Fruit fly (Drosophila melanogaster) whole organism, embryonic: ENCODE data around the gene apolpp.

Experiments
- BEAF-32 ChIP-seq: fragments of 200-800 bp; sonication (Bioruptor generic); optimal IDR thresholded peaks from 3 replicates; lab custom pipeline; 2017; ENCODE audit warnings: missing biosample characterization, missing genetic modification characterization, mild to moderate bottlenecking, moderate library complexity, missing genetic modification reagents
- CG1024 ChIP-seq: fragments of 200-800 bp; sonication (Bioruptor generic); IDR thresholded peaks from 2 replicates; pipeline ENCODE4 v1.3.6; 2022; ENCODE audit warnings: missing biosample characterization, missing genetic modification characterization
- CG10462 ChIP-seq: fragments of 200-800 bp; sonication (Bioruptor generic); optimal IDR thresholded peaks from 2 replicates; lab custom pipeline; 2016; ENCODE audit warnings: missing biosample characterization, missing genetic modification characterization
- CG12155 ChIP-seq: fragments of 200-800 bp; sonication (Bioruptor generic); optimal IDR thresholded peaks from 3 replicates; lab custom pipeline; 2016; ENCODE audit warnings: missing biosample characterization, missing genetic modification characterization
- CG12219 ChIP-seq: fragments of 200-800 bp; sonication (Bioruptor generic); optimal IDR thresholded peaks from 3 replicates; lab custom pipeline; 2018; ENCODE audit warnings: missing biosample characterization, mild to moderate bottlenecking, missing genetic modification characterization
- CG1603 ChIP-seq: fragments of 200-800 bp; sonication (Bioruptor generic); optimal IDR thresholded peaks from 2 replicates; lab custom pipeline; 2019; ENCODE audit warnings: missing biosample characterization, mild to moderate bottlenecking, missing genetic modification characterization, moderate library complexity
- CG16779 ChIP-seq: fragments of 200-800 bp; sonication (Bioruptor generic); IDR thresholded peaks from 2 replicates; pipeline ENCODE4 v1.3.6; 2022; ENCODE audit warnings: missing biosample characterization, missing genetic modification characterization
- CG18011 ChIP-seq: fragments of 200-800 bp; sonication (Bioruptor generic); optimal IDR thresholded peaks from 2 replicates; lab custom pipeline; 2017; ENCODE audit warnings: missing biosample characterization, missing genetic modification characterization, mild to moderate bottlenecking, moderate library complexity, missing genotype
- CG18476 ChIP-seq: fragments of 200-800 bp; sonication (Bioruptor generic); optimal IDR thresholded peaks from 2 replicates; lab custom pipeline; 2016; ENCODE audit warnings: missing biosample characterization, mild to moderate bottlenecking, missing genetic modification characterization
- CG32532 ChIP-seq: fragments of 200-800 bp; sonication (Bioruptor generic); IDR thresholded peaks from 2 replicates; pipeline ENCODE4 v1.3.6; 2022; ENCODE audit warnings: missing biosample characterization, missing genetic modification characterization
- CG3281 ChIP-seq: fragments of 200-800 bp; sonication (Bioruptor generic); optimal IDR thresholded peaks from 3 replicates; lab custom pipeline; 2017; ENCODE audit warnings: missing biosample characterization, mild to moderate bottlenecking, missing genetic modification characterization
- CG3726 ChIP-seq: fragments of 200-800 bp; sonication (Bioruptor generic); IDR thresholded peaks from 3 replicates; pipeline ENCODE4, ENCODE4 v1.3.6; 2022; ENCODE audit warnings: missing biosample characterization, missing genetic modification characterization
- CG6254 ChIP-seq: fragments of 200-800 bp; sonication (Bioruptor generic); optimal IDR thresholded peaks from 3 replicates; lab custom pipeline; 2017; ENCODE audit warnings: mild to moderate bottlenecking, missing biosample characterization, missing genetic modification reagents, missing genetic modification characterization
- CG7963 ChIP-seq: fragments of 200-800 bp; sonication (Bioruptor generic); IDR thresholded peaks from 3 replicates; pipeline ENCODE4 v1.3.6; 2022; ENCODE audit warnings: missing biosample characterization, missing genetic modification characterization; ENCODE audit not compliant: partially characterized antibody
- CG8924 ChIP-seq: fragments of 200-800 bp; optimal IDR thresholded peaks from 3 replicates; lab custom pipeline; 2019; ENCODE audit warnings: missing biosample characterization, mild to moderate bottlenecking, missing genetic modification characterization, moderate library complexity
- CG9932 ChIP-seq: fragments of 200-800 bp; sonication (Bioruptor generic); IDR thresholded peaks from 2 replicates; pipeline ENCODE4 v1.3.6; 2022; ENCODE audit warnings: missing biosample characterization, missing genetic modification characterization
- CkIIα-i1 ChIP-seq: fragments of 200-800 bp; sonication (Bioruptor generic); IDR thresholded peaks from 2 replicates; pipeline ENCODE4 v1.3.6; 2022; ENCODE audit warnings: missing biosample characterization, missing genetic modification characterization
- Dref ChIP-seq: fragments of 200-800 bp; sonication (Bioruptor generic); IDR thresholded peaks from 2 replicates; pipeline ENCODE4 v1.3.6; 2022; ENCODE audit warnings: missing biosample characterization, missing genetic modification characterization
- Drgx ChIP-seq: fragments of 200-800 bp; sonication (Bioruptor generic); IDR thresholded peaks from 2 replicates; pipeline ENCODE4 v1.3.6; 2022; ENCODE audit warnings: missing biosample characterization, missing genetic modification characterization
- GATAe ChIP-seq: fragments of 200-800 bp; sonication (Bioruptor generic); conservative IDR thresholded peaks from 2 replicates; pipeline ENCODE4 v1.3.6; 2022; ENCODE audit warnings: missing biosample characterization, missing genetic modification characterization
- Gsc ChIP-seq: fragments of 200-800 bp; sonication (Bioruptor generic); IDR thresholded peaks from 2 replicates; pipeline ENCODE4 v1.3.6; 2022; ENCODE audit warnings: missing biosample characterization, missing genetic modification characterization
- HHEX ChIP-seq: fragments of 200-800 bp; sonication (Bioruptor generic); optimal IDR thresholded peaks from 3 replicates; lab custom pipeline; 2017; ENCODE audit warnings: missing biosample characterization, mild to moderate bottlenecking, missing genetic modification characterization, missing genetic modification reagents
- HLH54F ChIP-seq: fragments of 200-800 bp; sonication (Bioruptor generic); optimal IDR thresholded peaks from 3 replicates; lab custom pipeline; 2016; ENCODE audit warnings: missing biosample characterization, missing genetic modification characterization
- Hand ChIP-seq: fragments of 200-800 bp; sonication (Bioruptor generic); optimal IDR thresholded peaks from 2 replicates; lab custom pipeline; 2017; ENCODE audit warnings: mild to moderate bottlenecking, missing biosample characterization, missing genetic modification reagents, missing genetic modification characterization
- Hr39 ChIP-seq: fragments of >200 bp; optimal IDR thresholded peaks from 2 replicates; lab custom pipeline; 2017
- NK7.1 ChIP-seq: fragments of 200-800 bp; sonication (Bioruptor generic); optimal IDR thresholded peaks from 3 replicates; lab custom pipeline; 2016; ENCODE audit warnings: missing biosample characterization, missing genetic modification characterization
- Sox100B ChIP-seq: fragments of 200-800 bp; sonication (Bioruptor generic); optimal IDR thresholded peaks from 3 replicates; lab custom pipeline; 2018; ENCODE audit warnings: missing biosample characterization, mild to moderate bottlenecking, missing genetic modification characterization
- Sox102F ChIP-seq: fragments of 200-800 bp; sonication (Bioruptor generic); optimal IDR thresholded peaks from 2 replicates; lab custom pipeline; 2018; ENCODE audit warnings: missing biosample characterization, mild to moderate bottlenecking, missing genetic modification characterization, moderate library complexity
- bigmax ChIP-seq: fragments of 200-800 bp; sonication (Bioruptor generic); optimal IDR thresholded peaks from 2 replicates; lab custom pipeline; 2018; ENCODE audit warnings: missing biosample characterization, mild to moderate bottlenecking, missing genetic modification characterization
- chif ChIP-seq, 2 experiments: fragments of 200-800 bp; sonication (Bioruptor generic); optimal IDR thresholded peaks; 3 replicates each; lab custom pipeline; 2016; ENCODE audit warnings: missing biosample characterization in 2 of 2, missing genetic modification characterization in 2 of 2
- chinmo ChIP-seq: fragments of 200-800 bp; sonication (Bioruptor generic); IDR thresholded peaks from 4 replicates; pipeline ENCODE4 v1.3.6; 2022; ENCODE audit warnings: missing biosample characterization, missing genetic modification characterization; ENCODE audit not compliant: partially characterized antibody
- dati ChIP-seq: fragments of 200-800 bp; sonication (Bioruptor generic); IDR thresholded peaks from 2 replicates; pipeline ENCODE4 v1.3.6; 2022; ENCODE audit warnings: missing biosample characterization, missing genetic modification characterization
- en ChIP-seq: fragments of 200-800 bp; sonication (Bioruptor generic); optimal IDR thresholded peaks from 2 replicates; lab custom pipeline; 2016; ENCODE audit warnings: missing biosample characterization, missing genetic modification characterization
- esg ChIP-seq: fragments of 200-800 bp; sonication (Bioruptor generic); conservative IDR thresholded peaks from 2 replicates; pipeline ENCODE4 v1.3.6; 2022; ENCODE audit warnings: missing biosample characterization, missing genetic modification characterization
- fd96Cb ChIP-seq: fragments of 200-800 bp; sonication (Bioruptor generic); optimal IDR thresholded peaks from 2 replicates; lab custom pipeline; 2018; ENCODE audit warnings: missing biosample characterization, mild to moderate bottlenecking, missing genetic modification characterization, moderate library complexity
- ftz-f1 ChIP-seq: fragments of 200-800 bp; sonication (Bioruptor generic); optimal IDR thresholded peaks from 2 replicates; lab custom pipeline; 2016; ENCODE audit warnings: missing biosample characterization, missing genetic modification characterization
- gce ChIP-seq: fragments of 200-800 bp; sonication (Bioruptor generic); IDR thresholded peaks from 3 replicates; pipeline ENCODE4 v1.3.6; 2022; ENCODE audit warnings: missing biosample characterization, missing genetic modification characterization
- gcm2 ChIP-seq: fragments of 200-800 bp; sonication (Bioruptor generic); optimal IDR thresholded peaks from 2 replicates; lab custom pipeline; 2016; ENCODE audit warnings: missing biosample characterization, missing genetic modification characterization
- gem ChIP-seq: fragments of 200-800 bp; sonication (Bioruptor generic); optimal IDR thresholded peaks from 2 replicates; lab custom pipeline; 2019; ENCODE audit warnings: missing biosample characterization, mild to moderate bottlenecking, missing genetic modification characterization, moderate library complexity
- gfzf ChIP-seq: fragments of 200-800 bp; sonication (Bioruptor generic); optimal IDR thresholded peaks from 2 replicates; lab custom pipeline; 2016; ENCODE audit warnings: missing biosample characterization, mild to moderate bottlenecking, missing genetic modification characterization, moderate library complexity
- hbn ChIP-seq: fragments of 200-800 bp; sonication (Bioruptor generic); IDR thresholded peaks from 2 replicates; pipeline ENCODE4 v1.3.6; 2022; ENCODE audit warnings: missing biosample characterization, missing genetic modification characterization; ENCODE audit not compliant: partially characterized antibody
- jumu ChIP-seq: fragments of 200-800 bp; sonication (Bioruptor generic); optimal IDR thresholded peaks from 3 replicates; lab custom pipeline; 2016; ENCODE audit warnings: missing biosample characterization, missing genetic modification characterization
- lilli ChIP-seq: fragments of 200-800 bp; sonication (Bioruptor generic); optimal IDR thresholded peaks from 3 replicates; lab custom pipeline; 2016; ENCODE audit warnings: missing biosample characterization, missing genetic modification characterization
- mld ChIP-seq: fragments of 200-800 bp; sonication (Bioruptor generic); IDR thresholded peaks from 3 replicates; pipeline ENCODE4 v1.3.6; 2022; ENCODE audit warnings: missing biosample characterization, missing genetic modification characterization; ENCODE audit not compliant: partially characterized antibody
- phol ChIP-seq: fragments of 200-800 bp; sonication (Bioruptor generic); optimal IDR thresholded peaks from 3 replicates; lab custom pipeline; 2018; ENCODE audit warnings: missing biosample characterization, mild to moderate bottlenecking, missing genetic modification characterization, moderate library complexity
- repo ChIP-seq: fragments of 200-800 bp; sonication (Bioruptor generic); optimal IDR thresholded peaks from 2 replicates; lab custom pipeline; 2016; ENCODE audit warnings: missing biosample characterization, missing genetic modification characterization
- sens ChIP-seq: fragments of 200-800 bp; sonication (Bioruptor generic); peaks from one replicate; lab custom pipeline; 2016; ENCODE audit warnings: missing biosample characterization, missing genetic modification characterization
- sr ChIP-seq: fragments of 200-800 bp; sonication (Bioruptor generic); IDR thresholded peaks from 3 replicates; pipeline ENCODE4 v1.3.6; 2022; ENCODE audit warnings: missing biosample characterization, missing genetic modification characterization
- stwl ChIP-seq: fragments of 200-800 bp; sonication (Bioruptor generic); optimal IDR thresholded peaks from 3 replicates; lab custom pipeline; 2018; ENCODE audit warnings: missing biosample characterization, mild to moderate bottlenecking, missing genetic modification characterization, moderate library complexity
- tgo ChIP-seq: fragments of 200-800 bp; sonication (Bioruptor generic); IDR thresholded peaks from 3 replicates; pipeline ENCODE4 v1.3.6; 2022; ENCODE audit warnings: missing biosample characterization, missing genetic modification characterization
- tup ChIP-seq: fragments of 200-800 bp; sonication (Bioruptor generic); optimal IDR thresholded peaks from 2 replicates; lab custom pipeline; 2016; ENCODE audit warnings: missing biosample characterization, mild to moderate bottlenecking, missing genetic modification characterization, moderate library complexity
- yki ChIP-seq: fragments of >200 bp; optimal IDR thresholded peaks from 3 replicates; lab custom pipeline; 2018
- zf30C ChIP-seq: fragments of 200-800 bp; sonication (Bioruptor generic); optimal IDR thresholded peaks from 3 replicates; lab custom pipeline; 2018; ENCODE audit warnings: missing biosample characterization, mild to moderate bottlenecking, missing genetic modification characterization

apolpp gene

dm6 chr4:1051271-1051670 is 9.5 kb upstream of the apolpp start (continued):
- no peak for TF ChIP-seq jumu
- no peak for TF ChIP-seq CG32532 (GFP tag; lab: Robert Waterston, UW)
- TF ChIP-seq esg (GFP tag; lab: Robert Waterston, UW): no peak
- no peak for TF ChIP-seq gce (GFP tag; lab: Robert Waterston, UW)
- no peak for TF ChIP-seq fd96Cb (tag; lab: Kevin White, UChicago)
- no peak for TF ChIP-seq ftz-f1 (GFP tag; lab: Kevin White, UChicago)
- no peak for TF ChIP-seq hbn (GFP tag; lab: Robert Waterston, UW)
- TF ChIP-seq bigmax (GFP tag; lab: Kevin White, UChicago): no peak
- TF ChIP-seq CG10462 (GFP tag; lab: Kevin White, UChicago): no peak
- TF ChIP-seq CG3281 (GFP tag; lab: Kevin White, UChicago): no peak
- TF ChIP-seq gcm2 (GFP tag; lab: Kevin White, UChicago): no peak
- TF ChIP-seq stwl (tag; lab: Kevin White, UChicago): peak; percentile 52
- no peak for TF ChIP-seq mld (GFP tag; lab: Robert Waterston, UW)
- TF ChIP-seq CG12155 (GFP tag; lab: Kevin White, UChicago): no peak
- no peak for TF ChIP-seq CG18476 (GFP tag; lab: Kevin White, UChicago)
- TF ChIP-seq NK7.1 (GFP tag; lab: Kevin White, UChicago): no peak
- no peak for TF ChIP-seq CG12219 (GFP tag; lab: Kevin White, UChicago)
- TF ChIP-seq dati (GFP tag; lab: Robert Waterston, UW): no peak
- TF ChIP-seq repo (GFP tag; lab: Kevin White, UChicago): no peak
- TF ChIP-seq Gsc (GFP tag; lab: Robert Waterston, UW): no peak
- no peak for TF ChIP-seq yki
- TF ChIP-seq tup: no peak
- TF ChIP-seq lilli (GFP tag; lab: Kevin White, UChicago): no peak
- TF ChIP-seq tgo: no peak
- TF ChIP-seq CG1024 (GFP tag; lab: Robert Waterston, UW): peak; percentile 99
- TF ChIP-seq Hr39 (lab: Kevin White, UChicago): no peak
- no peak for TF ChIP-seq Hand (GFP tag; lab: Kevin White, UChicago)
- no peak for TF ChIP-seq HHEX (GFP tag; lab: Kevin White, UChicago)
- no peak for TF ChIP-seq CG18011
- TF ChIP-seq sr (GFP tag; lab: Robert Waterston, UW): no peak
- no peak for TF ChIP-seq chif (GFP tag; optimal IDR thresholded peaks at IDR 0.05; lab: Kevin White, UChicago)
- no peak for TF ChIP-seq CkIIα-i1
- no peak for TF ChIP-seq CG7963 (GFP tag; lab: Robert Waterston, UW)
- TF ChIP-seq gfzf: peak; percentile 41
- no peak for TF ChIP-seq en (GFP tag; lab: Kevin White, UChicago)
- no peak for TF ChIP-seq HLH54F (GFP tag; lab: Kevin White, UChicago)
- no peak for TF ChIP-seq chinmo (GFP tag; lab: Robert Waterston, UW)
- no peak for TF ChIP-seq Sox100B (GFP tag; lab: Kevin White, UChicago)
- no peak for TF ChIP-seq Dref
- TF ChIP-seq CG1603: peak; percentile 100
- no peak for TF ChIP-seq CG3726 (GFP tag; lab: Robert Waterston, UW)
- TF ChIP-seq phol: peak; percentile 58
- TF ChIP-seq CG8924 (tag; lab: Kevin White, UChicago): no peak
- TF ChIP-seq CG6254 (GFP tag; lab: Kevin White, UChicago): no peak
- no peak for TF ChIP-seq zf30C (GFP tag; lab: Kevin White, UChicago)
- TF ChIP-seq Drgx (GFP tag; lab: Robert Waterston, UW): no peak
- TF ChIP-seq sens: no peak
- no peak for TF ChIP-seq CG16779 (GFP tag; lab: Robert Waterston, UW)
- TF ChIP-seq CG9932 (GFP tag; lab: Robert Waterston, UW): no peak
- no peak for TF ChIP-seq Sox102F (GFP tag; lab: Kevin White, UChicago)
- no peak for TF ChIP-seq GATAe (GFP tag; lab: Robert Waterston, UW)
- TF ChIP-seq BEAF-32 (GFP tag; lab: Kevin White, UChicago): peak; percentile 65
- no peak for TF ChIP-seq gem
